Worm (Caenorhabditis elegans): ENCODE data around the gene hsd-3.

ce11 chrX:4974486-4974885, 34.6 kb upstream of the hsd-3 start:
- no peak for TF ChIP-seq snpc-4 (tag; optimal IDR thresholded peaks at IDR 0.05)
- no peak for TF ChIP-seq blmp-1 (tag; optimal IDR thresholded peaks at IDR 0.05)
- no peak for TF ChIP-seq pha-4 (tag; optimal IDR thresholded peaks at IDR 0.05)
- TF ChIP-seq nhr-28 (tag; optimal IDR thresholded peaks at IDR 0.05), result no peak
- no peak for TF ChIP-seq nhr-12 (tag; optimal IDR thresholded peaks at IDR 0.05)

Data from whole organism, mixed stage, embryonic.